Fruit fly (Drosophila melanogaster) whole organism, embryonic: ENCODE measurements around the gene CG43347.

Source experiments
- Abd-B ChIP-seq: fragments of 200-800 bp; sonication (Bioruptor generic); optimal IDR thresholded peaks from 2 replicates; lab custom pipeline; 2018; ENCODE audit warnings: missing biosample characterization, mild to moderate bottlenecking, missing genetic modification characterization, moderate library complexity
- Bgb ChIP-seq: fragments of 200-800 bp; sonication (Bioruptor generic); IDR thresholded peaks from 2 replicates; pipeline ENCODE4 v1.3.6; 2022; ENCODE audit warnings: missing biosample characterization, missing genetic modification characterization; ENCODE audit not compliant: partially characterized antibody
- CG10209 ChIP-seq: fragments of 200-800 bp; sonication (Bioruptor generic); optimal IDR thresholded peaks from 3 replicates; lab custom pipeline; 2017; ENCODE audit warnings: missing biosample characterization, mild to moderate bottlenecking, missing genetic modification characterization, missing genetic modification reagents
- CG10431 ChIP-seq: fragments of 200-800 bp; sonication (Bioruptor generic); optimal IDR thresholded peaks from 3 replicates; lab custom pipeline; 2018; ENCODE audit warnings: missing biosample characterization, mild to moderate bottlenecking, missing genetic modification characterization
- CG10565 ChIP-seq: fragments of 200-800 bp; sonication (Bioruptor generic); optimal IDR thresholded peaks from 3 replicates; lab custom pipeline; 2016; ENCODE audit warnings: missing biosample characterization, mild to moderate bottlenecking, missing genetic modification characterization
- CG11247 ChIP-seq: fragments of 200-800 bp; sonication (Bioruptor generic); IDR thresholded peaks from 2 replicates; pipeline ENCODE4 v1.3.6; 2022; ENCODE audit warnings: missing biosample characterization, missing genetic modification characterization
- CG11456 ChIP-seq: fragments of 200-800 bp; sonication (Bioruptor generic); IDR thresholded peaks from 3 replicates; pipeline ENCODE4 v1.3.6; 2022; ENCODE audit warnings: missing biosample characterization, missing genetic modification characterization
- CG12155 ChIP-seq: fragments of 200-800 bp; sonication (Bioruptor generic); optimal IDR thresholded peaks from 3 replicates; lab custom pipeline; 2016; ENCODE audit warnings: missing biosample characterization, missing genetic modification characterization
- CG13123 ChIP-seq: fragments of 200-800 bp; sonication (Bioruptor generic); optimal IDR thresholded peaks from 2 replicates; lab custom pipeline; 2016; ENCODE audit warnings: missing biosample characterization, missing genetic modification characterization
- CG2129 ChIP-seq: fragments of 200-800 bp; sonication (Bioruptor generic); IDR thresholded peaks from 2 replicates; pipeline ENCODE4 v1.3.6; 2022; ENCODE audit warnings: missing biosample characterization, missing genetic modification characterization; ENCODE audit not compliant: partially characterized antibody
- CG2199 ChIP-seq: fragments of 200-800 bp; sonication (Bioruptor generic); IDR thresholded peaks from 3 replicates; pipeline ENCODE4 v1.3.6; 2022; ENCODE audit warnings: missing biosample characterization, missing genetic modification characterization
- CG34224 ChIP-seq: fragments of 200-800 bp; sonication (Bioruptor generic); IDR thresholded peaks from 3 replicates; pipeline ENCODE4 v1.3.6; 2022; ENCODE audit warnings: missing biosample characterization, missing genetic modification characterization; ENCODE audit not compliant: partially characterized antibody
- CG4730 ChIP-seq: fragments of 200-800 bp; sonication (Bioruptor generic); IDR thresholded peaks from 2 replicates; pipeline ENCODE4 v1.3.6; 2022; ENCODE audit warnings: missing biosample characterization, missing genetic modification characterization
- CG7745 ChIP-seq: fragments of 200-800 bp; sonication (Bioruptor generic); optimal IDR thresholded peaks from 2 replicates; lab custom pipeline; 2018; ENCODE audit warnings: missing biosample characterization, mild to moderate bottlenecking, missing genetic modification characterization, moderate library complexity
- CG9609 ChIP-seq: fragments of 200-800 bp; sonication (Bioruptor generic); optimal IDR thresholded peaks from 3 replicates; lab custom pipeline; 2016; ENCODE audit warnings: missing biosample characterization, missing genetic modification characterization
- CkIIα-i1 ChIP-seq: fragments of 200-800 bp; sonication (Bioruptor generic); IDR thresholded peaks from 2 replicates; pipeline ENCODE4 v1.3.6; 2022; ENCODE audit warnings: missing biosample characterization, missing genetic modification characterization
- Deaf1 ChIP-seq: fragments of 200-800 bp; optimal IDR thresholded peaks from 3 replicates; lab custom pipeline; 2019; ENCODE audit warnings: missing biosample characterization, mild to moderate bottlenecking, missing genetic modification characterization, moderate library complexity
- Doc3 ChIP-seq: fragments of 200-800 bp; sonication (Bioruptor generic); IDR thresholded peaks from 3 replicates; pipeline ENCODE4 v1.3.6; 2022; ENCODE audit warnings: missing biosample characterization, missing genetic modification characterization; ENCODE audit not compliant: partially characterized antibody
- HHEX ChIP-seq: fragments of 200-800 bp; sonication (Bioruptor generic); optimal IDR thresholded peaks from 3 replicates; lab custom pipeline; 2017; ENCODE audit warnings: missing biosample characterization, mild to moderate bottlenecking, missing genetic modification characterization, missing genetic modification reagents
- Hmx ChIP-seq: fragments of 200-800 bp; sonication (Bioruptor generic); optimal IDR thresholded peaks from 2 replicates; lab custom pipeline; 2016; ENCODE audit warnings: missing biosample characterization, missing genetic modification characterization
- Myb ChIP-seq: fragments of 200-800 bp; sonication (Bioruptor generic); optimal IDR thresholded peaks from 2 replicates; lab custom pipeline; 2016; ENCODE audit warnings: missing biosample characterization, missing genetic modification characterization
- Nf-YA ChIP-seq: fragments of 200-800 bp; sonication (Bioruptor generic); IDR thresholded peaks from 2 replicates; pipeline ENCODE4 v1.3.6; 2022; ENCODE audit warnings: missing biosample characterization, missing genetic modification characterization
- Sox102F ChIP-seq: fragments of 200-800 bp; sonication (Bioruptor generic); optimal IDR thresholded peaks from 2 replicates; lab custom pipeline; 2018; ENCODE audit warnings: missing biosample characterization, mild to moderate bottlenecking, missing genetic modification characterization, moderate library complexity
- Spps ChIP-seq: fragments of 200-800 bp; sonication (Bioruptor generic); optimal IDR thresholded peaks from 2 replicates; lab custom pipeline; 2018; ENCODE audit warnings: missing biosample characterization, mild to moderate bottlenecking, missing genetic modification characterization
- Sry-β ChIP-seq: fragments of 200-800 bp; sonication (Bioruptor generic); optimal IDR thresholded peaks from 2 replicates; lab custom pipeline; 2018; ENCODE audit warnings: missing biosample characterization, mild to moderate bottlenecking, missing genetic modification characterization, moderate library complexity
- Ssrp ChIP-seq: fragments of 200-800 bp; sonication (Bioruptor generic); optimal IDR thresholded peaks from 2 replicates; lab custom pipeline; 2018; ENCODE audit warnings: missing biosample characterization, mild to moderate bottlenecking, missing genetic modification characterization, moderate library complexity
- TFAM ChIP-seq: fragments of 200-800 bp; sonication (Bioruptor generic); optimal IDR thresholded peaks from 2 replicates; lab custom pipeline; 2017; ENCODE audit warnings: missing biosample characterization, missing genetic modification characterization, inconsistent platforms
- Vsx1 ChIP-seq: fragments of 200-800 bp; sonication (Bioruptor generic); optimal IDR thresholded peaks from 2 replicates; lab custom pipeline; 2017; ENCODE audit warnings: missing biosample characterization, mild to moderate bottlenecking, missing genetic modification characterization, missing genetic modification reagents
- Xbp1 ChIP-seq: fragments of 200-800 bp; sonication (Bioruptor generic); optimal IDR thresholded peaks from 3 replicates; lab custom pipeline; 2016; ENCODE audit warnings: missing biosample characterization, mild to moderate bottlenecking, missing genetic modification characterization
- cas ChIP-seq: fragments of 200-800 bp; sonication (Bioruptor generic); IDR thresholded peaks from 2 replicates; pipeline ENCODE4 v1.3.6; 2022; ENCODE audit warnings: missing biosample characterization, missing genetic modification characterization
- chn ChIP-seq: fragments of 200-800 bp; sonication (Bioruptor generic); optimal IDR thresholded peaks from 2 replicates; lab custom pipeline; 2016; ENCODE audit warnings: missing biosample characterization, missing genetic modification characterization
- ems ChIP-seq: fragments of 200-800 bp; sonication (Bioruptor generic); optimal IDR thresholded peaks from 3 replicates; lab custom pipeline; 2016; ENCODE audit warnings: missing biosample characterization, missing genetic modification characterization
- esg ChIP-seq: fragments of 200-800 bp; sonication (Bioruptor generic); conservative IDR thresholded peaks from 2 replicates; pipeline ENCODE4 v1.3.6; 2022; ENCODE audit warnings: missing biosample characterization, missing genetic modification characterization
- gcm ChIP-seq: fragments of 200-800 bp; sonication (Bioruptor generic); optimal IDR thresholded peaks from 2 replicates; lab custom pipeline; 2019; ENCODE audit warnings: missing biosample characterization, mild to moderate bottlenecking, missing genetic modification characterization, moderate library complexity
- inv ChIP-seq: fragments of 200-800 bp; sonication (Bioruptor generic); IDR thresholded peaks from 2 replicates; pipeline ENCODE4 v1.3.6; 2022; ENCODE audit warnings: missing biosample characterization, missing genetic modification characterization; ENCODE audit not compliant: partially characterized antibody
- lilli ChIP-seq: fragments of 200-800 bp; sonication (Bioruptor generic); optimal IDR thresholded peaks from 3 replicates; lab custom pipeline; 2016; ENCODE audit warnings: missing biosample characterization, missing genetic modification characterization
- nmo ChIP-seq: fragments of 200-800 bp; sonication (Bioruptor generic); optimal IDR thresholded peaks from 2 replicates; lab custom pipeline; 2018; ENCODE audit warnings: missing biosample characterization, mild to moderate bottlenecking, missing genetic modification characterization, moderate library complexity
- oc ChIP-seq: fragments of 200-800 bp; sonication (Bioruptor generic); optimal IDR thresholded peaks from 2 replicates; lab custom pipeline; 2018; ENCODE audit warnings: missing biosample characterization, mild to moderate bottlenecking, missing genetic modification characterization, moderate library complexity
- otp ChIP-seq: fragments of 200-800 bp; sonication (Bioruptor generic); IDR thresholded peaks from 3 replicates; pipeline ENCODE4, ENCODE4 v1.3.6; 2022; ENCODE audit warnings: missing biosample characterization, missing genetic modification characterization
- ro ChIP-seq: fragments of 200-800 bp; sonication (Bioruptor generic); IDR thresholded peaks from 2 replicates; pipeline ENCODE4 v1.3.6; 2022; ENCODE audit warnings: missing biosample characterization, missing genetic modification characterization
- sqz ChIP-seq: fragments of 200-800 bp; sonication (Bioruptor generic); optimal IDR thresholded peaks from 3 replicates; lab custom pipeline; 2018; ENCODE audit warnings: missing biosample characterization, mild to moderate bottlenecking, missing genetic modification characterization
- tgo ChIP-seq: fragments of 200-800 bp; sonication (Bioruptor generic); IDR thresholded peaks from 3 replicates; pipeline ENCODE4 v1.3.6; 2022; ENCODE audit warnings: missing biosample characterization, missing genetic modification characterization
- toy ChIP-seq: fragments of 200-800 bp; sonication (Bioruptor generic); IDR thresholded peaks from 2 replicates; pipeline ENCODE4 v1.3.6; 2022; ENCODE audit warnings: missing biosample characterization, missing genetic modification characterization
- vvl ChIP-seq: fragments of 200-800 bp; sonication (Bioruptor generic); IDR thresholded peaks from 2 replicates; pipeline ENCODE4 v1.3.6; 2022; ENCODE audit warnings: missing biosample characterization, missing genetic modification characterization
- zf30C ChIP-seq: fragments of 200-800 bp; sonication (Bioruptor generic); optimal IDR thresholded peaks from 3 replicates; lab custom pipeline; 2018; ENCODE audit warnings: missing biosample characterization, mild to moderate bottlenecking, missing genetic modification characterization

Gene CG43347

DNA sequence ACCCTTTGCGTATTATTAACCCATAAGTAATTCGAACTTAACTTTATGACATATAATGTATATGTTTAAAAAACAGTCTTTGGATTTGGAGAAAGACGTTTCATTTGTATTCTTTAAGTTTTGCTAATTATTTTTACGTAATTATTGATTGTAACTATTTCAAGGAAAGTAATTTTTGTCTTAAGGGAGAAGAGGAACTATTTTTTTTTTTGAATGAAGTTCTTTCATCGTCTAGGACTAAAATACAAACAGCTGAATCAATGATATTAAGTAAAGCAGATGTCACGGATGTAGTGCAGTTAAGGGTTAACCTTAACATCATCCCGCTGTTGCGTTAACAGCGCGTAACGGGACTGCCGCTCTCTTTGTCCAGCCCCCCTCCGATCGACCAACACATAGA lies 8.9 kb upstream of the CG43347 start (continued):
- TF ChIP-seq CG2129 (GFP tag; lab: Robert Waterston, UW) (no peak), CG10431 (GFP tag; lab: Kevin White, UChicago) (no peak), CG9609 (no peak), vvl (no peak), tgo (GFP tag; lab: Robert Waterston, UW) (no peak), Xbp1 (GFP tag; lab: Kevin White, UChicago) (peak; percentile 35), cas (GFP tag; lab: Robert Waterston, UW) (no peak), esg (GFP tag; lab: Robert Waterston, UW) (no peak; the same call in 1 of the 2 replicates), CG11456 (no peak), Sry-β (GFP tag; lab: Kevin White, UChicago) (no peak), Sox102F (GFP tag; lab: Kevin White, UChicago) (peak; percentile 43), CG10209 (GFP tag; lab: Kevin White, UChicago) (peak; percentile 30), oc (tag; lab: Kevin White, UChicago) (no peak), gcm (GFP tag; lab: Kevin White, UChicago) (peak; percentile 3), chn (GFP tag; lab: Kevin White, UChicago) (peak; percentile 1), CG10565 (GFP tag; lab: Kevin White, UChicago) (no peak), Doc3 (GFP tag; lab: Robert Waterston, UW) (no peak), lilli (GFP tag; lab: Kevin White, UChicago) (peak; percentile 60), Spps (tag; lab: Kevin White, UChicago) (peak; percentile 29), Myb (peak; percentile 16), Bgb (GFP tag; lab: Robert Waterston, UW) (no peak), Nf-YA (GFP tag; lab: Robert Waterston, UW) (no peak), CG2199 (GFP tag; lab: Robert Waterston, UW) (no peak), TFAM (GFP tag; lab: Kevin White, UChicago) (no peak), CG13123 (GFP tag; lab: Kevin White, UChicago) (no peak), CG11247 (GFP tag; lab: Robert Waterston, UW) (no peak), toy (GFP tag; lab: Robert Waterston, UW) (no peak), CkIIα-i1 (GFP tag; lab: Robert Waterston, UW) (no peak), zf30C (GFP tag; lab: Kevin White, UChicago) (no peak), sqz (no peak), Vsx1 (GFP tag; lab: Kevin White, UChicago) (no peak), ems (GFP tag; lab: Kevin White, UChicago) (peak; percentile 20), HHEX (GFP tag; lab: Kevin White, UChicago) (peak; percentile 33), ro (GFP tag; lab: Robert Waterston, UW) (no peak), otp (no peak), nmo (GFP tag; lab: Kevin White, UChicago) (peak; percentile 57), CG4730 (no peak), CG12155 (peak; percentile 13), CG34224 (GFP tag; lab: Robert Waterston, UW) (no peak), Deaf1 (tag; lab: Kevin White, UChicago) (no peak), inv (GFP tag; lab: Robert Waterston, UW) (no peak), Abd-B (peak; percentile 3), Hmx (GFP tag; lab: Kevin White, UChicago) (peak; percentile 21), CG7745 (tag; lab: Kevin White, UChicago) (no peak), Ssrp (tag; lab: Kevin White, UChicago) (peak; percentile 30)
